Fruit fly (Drosophila melanogaster): Measurements from ENCODE around the gene obst-F.

DNA sequence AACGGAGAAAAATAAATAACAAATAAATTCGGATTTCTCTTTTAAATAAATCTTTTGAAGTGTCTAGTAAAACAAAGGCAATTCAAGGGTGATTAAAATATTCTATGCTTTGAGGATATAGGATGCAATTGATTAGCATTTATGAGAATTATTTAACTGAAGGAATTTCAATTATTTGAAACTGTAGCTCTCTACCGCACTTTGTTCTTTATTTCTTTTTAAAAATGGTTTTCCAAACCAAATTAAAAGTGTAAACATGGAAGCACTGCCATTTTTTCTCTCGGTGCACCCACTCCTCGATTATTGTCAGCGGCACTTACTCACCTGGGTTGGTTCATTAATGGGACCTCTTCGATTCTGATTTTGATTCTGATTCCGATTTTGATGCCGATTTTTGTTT lies 33.3 kb downstream of the obst-F start:
- no peak for TF ChIP-seq Gug (GFP tag; IDR thresholded peaks at IDR 0.05)
- no peak for TF ChIP-seq achi (GFP tag; optimal IDR thresholded peaks at IDR 0.05)
- peak; percentile 42 for TF ChIP-seq Sox102F (GFP tag; optimal IDR thresholded peaks at IDR 0.05)
- no peak for TF ChIP-seq CG15336 (GFP tag; IDR thresholded peaks at IDR 0.05)
- peak; percentile 27 for TF ChIP-seq OdsH (GFP tag; optimal IDR thresholded peaks at IDR 0.05)
- TF ChIP-seq Hr39 (GFP tag; optimal IDR thresholded peaks at IDR 0.05) = peak; percentile 61
- TF ChIP-seq dsx (GFP tag; optimal IDR thresholded peaks at IDR 0.05; ENCODE audit: poor library complexity, severe bottlenecking) = no peak
- TF ChIP-seq fd85E (GFP tag; optimal IDR thresholded peaks at IDR 0.05) = no peak
